Worm (Caenorhabditis elegans) whole organism, young adult: ENCODE measurements around the gene C24H11.1.

ENCODE experiments used
- B0019.2 ChIP-seq: fragments of 200-800 bp; sonication (Bioruptor generic); conservative IDR thresholded peaks from 2 replicates; pipeline ENCODE4 v1.3.6; 2022; ENCODE audit warnings: missing genetic modification reagents, missing genetic modification characterization, missing compliant biosample characterization
- B0035.1 ChIP-seq: sonication (generic microtip); optimal IDR thresholded peaks from 2 replicates; lab custom pipeline; 2016; ENCODE audit warnings: missing genetic modification characterization, mild to moderate bottlenecking, missing compliant biosample characterization, missing genotype, missing genetic modification reagents
- B0336.3 ChIP-seq: fragments of 200-800 bp; sonication (Bioruptor generic); IDR thresholded peaks from 2 replicates; pipeline ENCODE4 v1.3.6; 2022; ENCODE audit warnings: missing genetic modification characterization, missing compliant biosample characterization
- D2030.7 ChIP-seq: fragments of 200-800 bp; sonication (Bioruptor generic); IDR thresholded peaks from 2 replicates; pipeline ENCODE4 v1.3.6; 2022; ENCODE audit warnings: missing genetic modification reagents, missing genetic modification characterization, missing compliant biosample characterization
- F37B4.10 ChIP-seq: fragments of 200-800 bp; sonication (Bioruptor generic); IDR thresholded peaks from 2 replicates; pipeline ENCODE4 v1.3.6; 2022; ENCODE audit warnings: missing genetic modification characterization, missing compliant biosample characterization
- F49E8.2 ChIP-seq: sonication (generic microtip); optimal IDR thresholded peaks from 3 replicates; lab custom pipeline; 2017; ENCODE audit warnings: missing genetic modification characterization, mild to moderate bottlenecking, missing compliant biosample characterization, antibody characterized with exemption, moderate library complexity; ENCODE audit not compliant: insufficient read depth
- T26A5.8 ChIP-seq: sonication (generic microtip); optimal IDR thresholded peaks from 2 replicates; lab custom pipeline; 2016; ENCODE audit warnings: missing genetic modification characterization, missing compliant biosample characterization
- ZK185.1 ChIP-seq: sonication (generic microtip); optimal IDR thresholded peaks from 2 replicates; lab custom pipeline; 2016; ENCODE audit warnings: mild to moderate bottlenecking, missing genetic modification characterization, missing compliant biosample characterization; ENCODE audit not compliant: poor library complexity, severe bottlenecking
- aptf-3 ChIP-seq: fragments of 200-800 bp; sonication (Bioruptor generic); IDR thresholded peaks from 2 replicates; pipeline ENCODE4 v1.3.6; 2022; ENCODE audit warnings: missing genetic modification characterization, missing compliant biosample characterization
- atf-7 ChIP-seq: sonication (generic microtip); optimal IDR thresholded peaks from 2 replicates; lab custom pipeline; 2017; ENCODE audit warnings: mild to moderate bottlenecking, missing genetic modification characterization, missing compliant biosample characterization
- bed-1 ChIP-seq: fragments of 200-800 bp; sonication (Bioruptor generic); IDR thresholded peaks from 2 replicates; pipeline ENCODE4 v1.3.6; 2022; ENCODE audit warnings: missing genetic modification reagents, missing genetic modification characterization, missing compliant biosample characterization
- bed-2 ChIP-seq: fragments of 200-800 bp; sonication (Bioruptor generic); IDR thresholded peaks from 2 replicates; pipeline ENCODE4 v1.3.6; 2022; ENCODE audit warnings: missing genetic modification reagents, missing genetic modification characterization, missing compliant biosample characterization
- ccch-3 ChIP-seq: fragments of 200-800 bp; sonication (Bioruptor generic); optimal IDR thresholded peaks from 2 replicates; lab custom pipeline; 2018; ENCODE audit warnings: mild to moderate bottlenecking, missing genetic modification characterization, missing compliant biosample characterization
- cebp-2 ChIP-seq: fragments of 200-800 bp; sonication (Bioruptor generic); IDR thresholded peaks from 2 replicates; pipeline ENCODE4 v1.3.6; 2022; ENCODE audit warnings: missing genetic modification characterization, missing compliant biosample characterization
- die-1 ChIP-seq: sonication (generic microtip); optimal IDR thresholded peaks from 2 replicates; lab custom pipeline; 2016; ENCODE audit warnings: missing genotype, mild to moderate bottlenecking, missing genetic modification characterization, missing compliant biosample characterization
- dpl-1 ChIP-seq: fragments of 150-350 bp; optimal IDR thresholded peaks from 2 replicates; lab custom pipeline; 2014; ENCODE audit warnings: missing biosample characterization, missing genetic modification reagents, missing genetic modification characterization
- egl-18 ChIP-seq: fragments of 200-800 bp; sonication (Bioruptor generic); IDR thresholded peaks from 2 replicates; pipeline ENCODE4 v1.3.6; 2022; ENCODE audit warnings: missing genetic modification reagents, missing genetic modification characterization, missing compliant biosample characterization
- gei-17 ChIP-seq: fragments of 200-800 bp; sonication (Bioruptor generic); optimal IDR thresholded peaks from 2 replicates; lab custom pipeline; 2018; ENCODE audit warnings: mild to moderate bottlenecking, missing genetic modification characterization, missing compliant biosample characterization
- hmg-1.2 ChIP-seq: fragments of 200-800 bp; sonication (Bioruptor generic); IDR thresholded peaks from 2 replicates; pipeline ENCODE4 v1.3.6; 2022; ENCODE audit warnings: missing genetic modification reagents, missing genetic modification characterization, missing compliant biosample characterization
- hmg-20 ChIP-seq: fragments of 200-800 bp; sonication (Bioruptor generic); IDR thresholded peaks from 2 replicates; pipeline ENCODE4 v1.3.6; 2022; ENCODE audit warnings: missing genetic modification reagents, missing genetic modification characterization, missing compliant biosample characterization
- hrde-1 ChIP-seq: sonication (generic microtip); optimal IDR thresholded peaks from 2 replicates; lab custom pipeline; 2016; ENCODE audit warnings: missing genetic modification characterization, mild to moderate bottlenecking, missing compliant biosample characterization, moderate library complexity, missing genotype, missing genetic modification reagents, borderline replicate concordance
- let-607 ChIP-seq, 2 experiments: fragments of 200-800 bp in 1 of 2; sonication (Bioruptor generic) in 1 of 2; sonication (generic microtip) in 1 of 2; optimal IDR thresholded peaks; 2 replicates each; lab custom pipeline; 2016 to 2018; ENCODE audit warnings: mild to moderate bottlenecking in 2 of 2, missing compliant biosample characterization in 2 of 2, missing genetic modification characterization in 2 of 2, moderate library complexity in 2 of 2, missing genotype in 1 of 2
- lin-26 ChIP-seq: fragments of 200-800 bp; sonication (Bioruptor generic); IDR thresholded peaks from 2 replicates; pipeline ENCODE4 v1.3.6; 2022; ENCODE audit warnings: missing genetic modification reagents, missing genetic modification characterization, missing compliant biosample characterization
- lin-54 ChIP-seq: fragments of 200-800 bp; sonication (Bioruptor generic); optimal IDR thresholded peaks from 2 replicates; lab custom pipeline; 2018; ENCODE audit warnings: mild to moderate bottlenecking, missing genetic modification characterization, missing compliant biosample characterization
- lsy-27 ChIP-seq: sonication (generic microtip); optimal IDR thresholded peaks from 2 replicates; lab custom pipeline; 2017; ENCODE audit warnings: missing genetic modification characterization, mild to moderate bottlenecking, missing compliant biosample characterization, antibody characterized with exemption, missing genotype, borderline replicate concordance; ENCODE audit not compliant: insufficient read depth
- madf-3 ChIP-seq: fragments of 200-800 bp; sonication (Bioruptor generic); IDR thresholded peaks from 2 replicates; pipeline ENCODE4 v1.3.6; 2022; ENCODE audit warnings: missing genetic modification reagents, missing genetic modification characterization, missing compliant biosample characterization
- madf-6 ChIP-seq: fragments of 200-800 bp; sonication (Bioruptor generic); IDR thresholded peaks from 2 replicates; pipeline ENCODE4 v1.3.6; 2022; ENCODE audit warnings: missing genetic modification reagents, missing genetic modification characterization, missing compliant biosample characterization
- nfya-2 ChIP-seq: fragments of 200-800 bp; sonication (Bioruptor generic); IDR thresholded peaks from 2 replicates; pipeline ENCODE4 v1.3.6; 2022; ENCODE audit warnings: missing genetic modification reagents, missing genetic modification characterization, missing compliant biosample characterization
- nhr-179 ChIP-seq: sonication (generic microtip); optimal IDR thresholded peaks from 2 replicates; lab custom pipeline; 2016; ENCODE audit warnings: mild to moderate bottlenecking, missing genetic modification characterization, missing compliant biosample characterization
- rcor-1 ChIP-seq: fragments of 200-800 bp; sonication (Bioruptor generic); IDR thresholded peaks from 2 replicates; pipeline ENCODE4 v1.3.6; 2022; ENCODE audit warnings: missing genetic modification reagents, missing genetic modification characterization, missing compliant biosample characterization
- repo-1 ChIP-seq: sonication (generic microtip); optimal IDR thresholded peaks from 2 replicates; lab custom pipeline; 2017; ENCODE audit warnings: mild to moderate bottlenecking, missing genetic modification characterization, missing compliant biosample characterization
- sdz-38 ChIP-seq: sonication (generic microtip); optimal IDR thresholded peaks from 2 replicates; lab custom pipeline; 2016; ENCODE audit warnings: missing genotype, missing genetic modification characterization, missing compliant biosample characterization
- sea-2 ChIP-seq: fragments of 200-800 bp; sonication (Bioruptor generic); IDR thresholded peaks from 2 replicates; pipeline ENCODE4 v1.3.6; 2022; ENCODE audit warnings: missing genetic modification characterization, missing compliant biosample characterization
- snpc-4 ChIP-seq, 5 experiments: fragments of 150-350 bp in 1 of 5; sonication (generic microtip) in 4 of 5; optimal IDR thresholded peaks; 2 replicates each; lab custom pipeline; 2014 to 2018; ENCODE audit warnings: missing genetic modification characterization in 5 of 5, missing biosample characterization in 3 of 5, antibody characterized with exemption in 2 of 5, mild to moderate bottlenecking in 2 of 5, missing compliant biosample characterization in 2 of 5, missing genotype in 2 of 5, moderate library complexity in 2 of 5, missing genetic modification reagents in 1 of 5
- sptf-2 ChIP-seq: fragments of 200-800 bp; sonication (Bioruptor generic); optimal IDR thresholded peaks from 2 replicates; lab custom pipeline; 2018; ENCODE audit warnings: mild to moderate bottlenecking, missing genetic modification characterization, missing compliant biosample characterization
- tbx-9 ChIP-seq: sonication (generic microtip); optimal IDR thresholded peaks from 2 replicates; lab custom pipeline; 2016; ENCODE audit warnings: borderline replicate concordance, missing genetic modification characterization, inconsistent platforms, missing compliant biosample characterization
- zfh-2 ChIP-seq: fragments of 200-800 bp; sonication (Bioruptor generic); conservative IDR thresholded peaks from 2 replicates; pipeline ENCODE4 v1.3.6; 2022; ENCODE audit warnings: missing genetic modification reagents, missing genetic modification characterization, missing compliant biosample characterization
- zim-3 ChIP-seq: sonication (generic microtip); optimal IDR thresholded peaks from 2 replicates; lab custom pipeline; 2017; ENCODE audit warnings: mild to moderate bottlenecking, missing genetic modification characterization, moderate library complexity, missing compliant biosample characterization
- ztf-18 ChIP-seq: sonication (generic microtip); optimal IDR thresholded peaks from 2 replicates; lab custom pipeline; 2016; ENCODE audit warnings: missing genotype, mild to moderate bottlenecking, missing genetic modification characterization, missing compliant biosample characterization
- ztf-6 ChIP-seq: fragments of 200-800 bp; sonication (Bioruptor generic); IDR thresholded peaks from 2 replicates; pipeline ENCODE4 v1.3.6; 2022; ENCODE audit warnings: missing genetic modification reagents, missing genetic modification characterization, missing compliant biosample characterization

C24H11.1 gene

ce11 chrIII:11795448-11795847, 8.0 kb downstream of the C24H11.1 start, which contains the start of gene twk-39:
Gene twk-39, plus strand, starts transcription at chrIII:11795748.
- TF ChIP-seq cebp-2 (GFP tag; lab: Robert Waterston, UW) (no peak), madf-6 (GFP tag; lab: Robert Waterston, UW) (no peak), repo-1 (tag; lab: Kevin White, UChicago) (no peak)

- TF ChIP-seq hmg-1.2 = no peak
- TF ChIP-seq bed-1 (GFP tag; lab: Robert Waterston, UW) = no peak
- no peak for TF ChIP-seq B0019.2
- TF ChIP-seq snpc-4 (GFP tag; optimal IDR thresholded peaks at IDR 0.05; lab: Kevin White, UChicago) = no peak
- no peak for TF ChIP-seq snpc-4 (tag; optimal IDR thresholded peaks at IDR 0.05; lab: Kevin White, UChicago)
- TF ChIP-seq nfya-2 = no peak
- no peak for TF ChIP-seq sdz-38 (tag; lab: Kevin White, UChicago)
- no peak for TF ChIP-seq atf-7 (tag; lab: Kevin White, UChicago)
- no peak for TF ChIP-seq hrde-1 (tag; lab: Kevin White, UChicago)
- TF ChIP-seq dpl-1 (GFP tag; lab: Kevin White, UChicago) = no peak
- no peak for TF ChIP-seq lsy-27
- TF ChIP-seq egl-18 (GFP tag; lab: Robert Waterston, UW) = no peak
- TF ChIP-seq, all 124 proteins: peak for 0
Observed at ce11 chrIII:11806695-11807094, 19.2 kb downstream of the C24H11.1 start, which contains the start of gene C18D11.7. Gene C18D11.7, minus strand, starts transcription at chrIII:11806795.

DNA sequence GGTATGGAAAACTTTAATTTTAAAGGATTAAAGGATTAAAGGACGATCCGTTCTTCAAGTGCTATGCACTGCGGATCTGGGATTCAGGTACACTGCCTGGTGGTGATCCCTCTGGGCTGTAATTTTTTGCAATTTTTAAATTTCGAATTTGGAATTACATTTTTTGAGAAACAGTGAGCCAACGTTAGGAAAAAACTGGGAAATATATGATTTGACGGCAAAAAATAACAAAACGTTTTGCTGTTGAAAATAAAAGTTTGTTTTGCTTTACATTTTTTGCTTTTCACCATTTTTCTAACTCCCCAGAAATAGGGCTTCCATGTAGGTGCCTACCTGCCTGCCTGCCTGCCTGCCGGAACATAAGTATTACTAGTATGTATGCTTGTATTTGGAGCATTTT, 19.9 kb downstream of the C24H11.1 start, which contains the start of gene C18D11.10:
C18D11.10 (plus strand) TSS at position 301 of the 400 bp plus-strand sequence.
- TF ChIP-seq lin-54 (GFP tag; lab: Kevin White, UChicago) (no peak), sptf-2 (GFP tag; lab: Kevin White, UChicago) (no peak), aptf-3 (GFP tag; lab: Robert Waterston, UW) (no peak), die-1 (tag; lab: Kevin White, UChicago) (no peak)
- TF ChIP-seq, all 124 proteins: peak for 0

DNA sequence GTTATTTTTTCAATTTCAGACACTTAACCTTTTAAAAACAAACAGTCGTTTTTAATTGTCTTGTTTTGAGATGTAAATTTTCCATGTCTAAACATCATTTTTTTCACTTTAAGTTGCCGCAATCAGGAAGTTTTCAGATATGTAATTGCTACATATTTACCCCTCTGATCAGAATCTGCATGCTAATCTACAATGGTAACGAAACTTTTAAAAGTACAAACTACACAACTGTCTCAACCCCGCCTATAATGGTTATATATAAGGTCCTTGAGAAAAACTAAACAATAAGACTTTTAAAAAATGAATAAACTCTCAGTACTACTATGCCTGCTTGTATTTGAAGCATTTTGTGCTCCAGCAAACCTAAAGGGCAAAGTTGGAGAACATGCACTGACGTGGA, 21.3 kb downstream of the C24H11.1 start, which contains the start of gene C18D11.9:
C18D11.9 (plus strand) TSS at position 301 of the 400 bp plus-strand sequence.
- TF ChIP-seq bed-2 (GFP tag; lab: Robert Waterston, UW) = no peak
- TF ChIP-seq zim-3 (tag; lab: Kevin White, UChicago) = no peak
- no peak for TF ChIP-seq rcor-1
- no peak for TF ChIP-seq F37B4.10
- TF ChIP-seq nhr-179 = no peak
- TF ChIP-seq aptf-3 (GFP tag; lab: Robert Waterston, UW) = no peak
- TF ChIP-seq ZK185.1 (tag; lab: Kevin White, UChicago) = no peak
- no peak for TF ChIP-seq lin-26 (GFP tag; lab: Robert Waterston, UW)
- TF ChIP-seq hmg-20 (GFP tag; lab: Robert Waterston, UW) = no peak
- no peak for TF ChIP-seq let-607 (tag; optimal IDR thresholded peaks at IDR 0.05; lab: Kevin White, UChicago)
- no peak for TF ChIP-seq ztf-18 (tag; lab: Kevin White, UChicago)
- TF ChIP-seq madf-3 (GFP tag; lab: Robert Waterston, UW) = no peak
- TF ChIP-seq hrde-1 (tag; lab: Kevin White, UChicago) = no peak
- no peak for TF ChIP-seq ccch-3 (GFP tag; lab: Kevin White, UChicago)
- no peak for TF ChIP-seq sea-2 (GFP tag; lab: Robert Waterston, UW)
- no peak for TF ChIP-seq lin-54 (GFP tag; lab: Kevin White, UChicago)

ce11 chrIII:11810447-11810846, 23.0 kb downstream of the C24H11.1 start, which contains the start of gene C18D11.6:
Gene C18D11.6, plus strand, starts transcription at chrIII:11810556.
- TF ChIP-seq zfh-2 (GFP tag; lab: Robert Waterston, UW) (no peak), madf-3 (GFP tag; lab: Robert Waterston, UW) (no peak), B0035.1 (tag; lab: Kevin White, UChicago) (no peak), B0336.3 (GFP tag; lab: Robert Waterston, UW) (no peak), ztf-6 (no peak), gei-17 (GFP tag; lab: Kevin White, UChicago) (no peak), T26A5.8 (tag; lab: Kevin White, UChicago) (no peak), tbx-9 (tag; lab: Kevin White, UChicago) (no peak), D2030.7 (GFP tag; lab: Robert Waterston, UW) (no peak), sea-2 (GFP tag; lab: Robert Waterston, UW) (no peak), nfya-2 (no peak), lsy-27 (no peak), F49E8.2 (tag; lab: Kevin White, UChicago) (no peak)
